Fruit fly (Drosophila melanogaster): Measurements from ENCODE around the gene grp.
A peak's percentile ranks its signal among the peaks of the same experiment; 100 is the strongest.

Gene grp

dm6 chr2L:16689800-16690618 is 10.2 kb downstream of the grp start (continued):
- TF ChIP-seq CG4820 (GFP tag; optimal IDR thresholded peaks at IDR 0.05) (no peak), CG10462 (GFP tag; optimal IDR thresholded peaks at IDR 0.05) (no peak), aop (GFP tag; IDR thresholded peaks at IDR 0.05) (no peak), CG32532 (GFP tag; IDR thresholded peaks at IDR 0.05) (no peak), tio (GFP tag; optimal IDR thresholded peaks at IDR 0.05) (peak; percentile 16), repo (GFP tag; optimal IDR thresholded peaks at IDR 0.05) (no peak), odd (GFP tag; optimal IDR thresholded peaks at IDR 0.05) (no peak), CG12155 (GFP tag; optimal IDR thresholded peaks at IDR 0.05) (peak; percentile 33), sd (tag; optimal IDR thresholded peaks at IDR 0.05) (no peak), ewg (GFP tag; optimal IDR thresholded peaks at IDR 0.05) (peak; percentile 84), Gug (GFP tag; IDR thresholded peaks at IDR 0.05) (no peak), HmgD (GFP tag; optimal IDR thresholded peaks at IDR 0.05) (no peak), CG10147 (GFP tag; optimal IDR thresholded peaks at IDR 0.05) (peak; percentile 35), Rfx (GFP tag; IDR thresholded peaks at IDR 0.05) (no peak; the same call in 1 of the 2 replicates), CG5245 (GFP tag; optimal IDR thresholded peaks at IDR 0.05) (no peak), CG15073 (GFP tag; optimal IDR thresholded peaks at IDR 0.05) (no peak), Oaz (GFP tag; IDR thresholded peaks at IDR 0.05) (no peak), toy (GFP tag; IDR thresholded peaks at IDR 0.05) (no peak), br (optimal IDR thresholded peaks at IDR 0.05) (no peak), ranshi (GFP tag; IDR thresholded peaks at IDR 0.05) (no peak), CG11247 (GFP tag; IDR thresholded peaks at IDR 0.05) (no peak), sens-2 (GFP tag; IDR thresholded peaks at IDR 0.05) (no peak), slbo (GFP tag; IDR thresholded peaks at IDR 0.05) (peak; percentile 57), btn (GFP tag; optimal IDR thresholded peaks at IDR 0.05) (no peak), NFAT (GFP tag; IDR thresholded peaks at IDR 0.05) (no peak), psq (GFP tag; optimal IDR thresholded peaks at IDR 0.05) (peak; percentile 86), schlank (tag; optimal IDR thresholded peaks at IDR 0.05) (no peak), Ssrp (tag; optimal IDR thresholded peaks at IDR 0.05) (peak; percentile 27), pum (GFP tag; optimal IDR thresholded peaks at IDR 0.05) (no peak), Dip3 (GFP tag; optimal IDR thresholded peaks at IDR 0.05) (no peak), CG5953 (GFP tag; IDR thresholded peaks at IDR 0.05) (no peak), CG3281 (GFP tag; optimal IDR thresholded peaks at IDR 0.05) (no peak), CG9727 (GFP tag; optimal IDR thresholded peaks at IDR 0.05) (peak; percentile 49), hkb (optimal IDR thresholded peaks at IDR 0.05) (no peak), hkb (GFP tag; IDR thresholded peaks at IDR 0.05) (no peak), CG12769 (tag; optimal IDR thresholded peaks at IDR 0.05) (no peak), CG3726 (GFP tag; IDR thresholded peaks at IDR 0.05) (no peak), gsb (GFP tag; IDR thresholded peaks at IDR 0.05) (no peak), Hmx (GFP tag; optimal IDR thresholded peaks at IDR 0.05) (no peak), CG43689 (GFP tag; IDR thresholded peaks at IDR 0.05) (no peak), fd64A (GFP tag; optimal IDR thresholded peaks at IDR 0.05) (no peak), CG14965 (GFP tag; optimal IDR thresholded peaks at IDR 0.05; ENCODE audit: borderline replicate concordance) (no peak), dm (GFP tag; optimal IDR thresholded peaks at IDR 0.05) (no peak), dysf (GFP tag; IDR thresholded peaks at IDR 0.05) (peak; percentile 41; the same call in 1 of the 3 replicates), peb (GFP tag; IDR thresholded peaks at IDR 0.05) (no peak), CG13894 (tag; optimal IDR thresholded peaks at IDR 0.05) (no peak), CG6689 (GFP tag; IDR thresholded peaks at IDR 0.05) (no peak), cad (GFP tag; optimal IDR thresholded peaks at IDR 0.05) (no peak), gem (tag; optimal IDR thresholded peaks at IDR 0.05) (peak; percentile 55), NC2α (GFP tag; optimal IDR thresholded peaks at IDR 0.05) (no peak), amos (GFP tag; IDR thresholded peaks at IDR 0.05; ENCODE audit: partially characterized antibody) (no peak), HLHmδ (GFP tag; optimal IDR thresholded peaks at IDR 0.05) (no peak)
